Fruit fly (Drosophila melanogaster) whole organism, prepupa: ENCODE measurements around the gene PAPLA1.
A peak's percentile ranks its signal among the peaks of the same experiment; 100 is the strongest.

Experiments
- CG10669 ChIP-seq: fragments of 200-800 bp; sonication (Bioruptor generic); optimal IDR thresholded peaks from 3 replicates; lab custom pipeline; 2018; ENCODE audit warnings: missing biosample characterization, mild to moderate bottlenecking, missing genetic modification characterization, moderate library complexity
- CG11294 ChIP-seq: fragments of 200-800 bp; sonication (Bioruptor generic); IDR thresholded peaks from 2 replicates; pipeline ENCODE4 v1.3.6; 2022; ENCODE audit warnings: missing biosample characterization, missing genetic modification characterization
- CG11762 ChIP-seq: fragments of 200-800 bp; sonication (Bioruptor generic); optimal IDR thresholded peaks from 3 replicates; lab custom pipeline; 2016; ENCODE audit warnings: missing biosample characterization, missing genetic modification characterization; ENCODE audit not compliant: insufficient read depth
- CG1621 ChIP-seq: fragments of 200-800 bp; sonication (Bioruptor generic); optimal IDR thresholded peaks from 3 replicates; lab custom pipeline; 2018; ENCODE audit warnings: missing biosample characterization, mild to moderate bottlenecking, missing genetic modification characterization
- CG31627 ChIP-seq: fragments of 200-800 bp; sonication (Bioruptor generic); optimal IDR thresholded peaks from 3 replicates; lab custom pipeline; 2016; ENCODE audit warnings: missing biosample characterization, missing genetic modification characterization
- CG32006 ChIP-seq: fragments of 200-800 bp; sonication (Bioruptor generic); optimal IDR thresholded peaks from 3 replicates; lab custom pipeline; 2017; ENCODE audit warnings: missing biosample characterization, mild to moderate bottlenecking, missing genetic modification characterization
- CG3919 ChIP-seq: fragments of 200-800 bp; sonication (Bioruptor generic); optimal IDR thresholded peaks from 3 replicates; lab custom pipeline; 2016; ENCODE audit warnings: missing biosample characterization, missing genetic modification characterization
- CG6163 ChIP-seq: fragments of 200-800 bp; sonication (Bioruptor generic); IDR thresholded peaks from 3 replicates; pipeline ENCODE4 v1.3.6; 2022; ENCODE audit warnings: missing biosample characterization, missing genetic modification characterization
- CG6276 ChIP-seq: fragments of 200-800 bp; sonication (Bioruptor generic); optimal IDR thresholded peaks from 2 replicates; lab custom pipeline; 2017; ENCODE audit warnings: missing biosample characterization, mild to moderate bottlenecking, missing genetic modification characterization
- CG6792 ChIP-seq: fragments of 200-800 bp; sonication (Bioruptor generic); optimal IDR thresholded peaks from 3 replicates; lab custom pipeline; 2016; ENCODE audit warnings: missing biosample characterization, missing genetic modification characterization
- CG6808 ChIP-seq: fragments of 200-800 bp; sonication (Bioruptor generic); optimal IDR thresholded peaks from 3 replicates; lab custom pipeline; 2017; ENCODE audit warnings: missing biosample characterization, missing genetic modification characterization, mild to moderate bottlenecking, moderate library complexity, missing genetic modification reagents
- CG8632 ChIP-seq: fragments of 200-800 bp; sonication (Bioruptor generic); optimal IDR thresholded peaks from 3 replicates; lab custom pipeline; 2016; ENCODE audit warnings: missing biosample characterization, missing genetic modification characterization
- CG9139 ChIP-seq: fragments of 200-800 bp; sonication (Bioruptor generic); optimal IDR thresholded peaks from 3 replicates; lab custom pipeline; 2017; ENCODE audit warnings: missing biosample characterization, mild to moderate bottlenecking, missing genetic modification characterization
- Eip75B ChIP-seq: fragments of 200-800 bp; sonication (Bioruptor generic); optimal IDR thresholded peaks from 3 replicates; lab custom pipeline; 2016; ENCODE audit warnings: missing biosample characterization, missing genetic modification characterization
- Eip78C ChIP-seq: fragments of 200-800 bp; sonication (Bioruptor generic); peaks from one replicate; lab custom pipeline; 2016; ENCODE audit warnings: missing biosample characterization, missing genetic modification characterization
- Eip93F ChIP-seq: fragments of 200-800 bp; sonication (Bioruptor generic); optimal IDR thresholded peaks from 2 replicates; lab custom pipeline; 2016; ENCODE audit warnings: missing biosample characterization, mild to moderate bottlenecking, missing genetic modification characterization
- Ets21C ChIP-seq: fragments of 200-800 bp; sonication (Bioruptor generic); optimal IDR thresholded peaks from 3 replicates; lab custom pipeline; 2016; ENCODE audit warnings: missing biosample characterization, missing genetic modification characterization
- Ets96B ChIP-seq: fragments of 200-800 bp; optimal IDR thresholded peaks from 2 replicates; lab custom pipeline; 2019; ENCODE audit warnings: missing biosample characterization, mild to moderate bottlenecking, missing genetic modification characterization, moderate library complexity
- Gug ChIP-seq: fragments of 200-800 bp; sonication (Bioruptor generic); IDR thresholded peaks from 2 replicates; pipeline ENCODE4 v1.3.6; 2022; ENCODE audit warnings: missing biosample characterization, missing genetic modification characterization
- Hr38 ChIP-seq: sonication (Bioruptor generic); optimal IDR thresholded peaks from 2 replicates; lab custom pipeline; 2016; ENCODE audit warnings: missing biosample characterization, missing genetic modification characterization
- Hr4 ChIP-seq: fragments of 200-800 bp; sonication (Bioruptor generic); optimal IDR thresholded peaks from 3 replicates; lab custom pipeline; 2016; ENCODE audit warnings: missing biosample characterization, missing genetic modification characterization
- Smox ChIP-seq: fragments of 200-800 bp; sonication (Bioruptor generic); optimal IDR thresholded peaks from 3 replicates; lab custom pipeline; 2016; ENCODE audit warnings: missing biosample characterization, missing genetic modification characterization
- Sox102F ChIP-seq: fragments of 200-800 bp; sonication (Bioruptor generic); optimal IDR thresholded peaks from 2 replicates; lab custom pipeline; 2016; ENCODE audit warnings: missing biosample characterization, mild to moderate bottlenecking, missing genetic modification characterization
- Sox14 ChIP-seq: fragments of 200-800 bp; sonication (Bioruptor generic); optimal IDR thresholded peaks from 3 replicates; lab custom pipeline; 2016; ENCODE audit warnings: missing biosample characterization, missing genetic modification characterization
- Sox15 ChIP-seq: fragments of 200-800 bp; sonication (Bioruptor generic); optimal IDR thresholded peaks from 3 replicates; lab custom pipeline; 2016; ENCODE audit warnings: missing biosample characterization, missing genetic modification characterization
- acj6 ChIP-seq: fragments of 200-800 bp; sonication (Bioruptor generic); optimal IDR thresholded peaks from 3 replicates; lab custom pipeline; 2016; ENCODE audit warnings: missing biosample characterization, missing genetic modification characterization
- dac ChIP-seq: fragments of 200-800 bp; sonication (Bioruptor generic); optimal IDR thresholded peaks from 2 replicates; lab custom pipeline; 2017; ENCODE audit warnings: missing biosample characterization, mild to moderate bottlenecking, missing genetic modification characterization
- eg ChIP-seq: fragments of 200-800 bp; sonication (Bioruptor generic); IDR thresholded peaks from 3 replicates; pipeline ENCODE4 v1.3.6; 2022; ENCODE audit warnings: missing biosample characterization, missing genetic modification characterization
- esn ChIP-seq: fragments of 200-800 bp; sonication (Bioruptor generic); optimal IDR thresholded peaks from 2 replicates; lab custom pipeline; 2016; ENCODE audit warnings: missing biosample characterization, mild to moderate bottlenecking, missing genetic modification characterization, moderate library complexity
- fkh ChIP-seq: fragments of 200-800 bp; sonication (Bioruptor generic); optimal IDR thresholded peaks from 3 replicates; lab custom pipeline; 2017; ENCODE audit warnings: missing biosample characterization, mild to moderate bottlenecking, missing genetic modification characterization, moderate library complexity
- spab ChIP-seq: fragments of 200-800 bp; sonication (Bioruptor generic); optimal IDR thresholded peaks from 2 replicates; lab custom pipeline; 2017; ENCODE audit warnings: missing biosample characterization, mild to moderate bottlenecking, missing genetic modification characterization, missing genetic modification reagents
- ss ChIP-seq, 2 experiments: fragments of 200-800 bp; sonication (Bioruptor generic); optimal IDR thresholded peaks; 2 replicates in 1 of 2; 3 replicates in 1 of 2; lab custom pipeline; 2017 to 2018; ENCODE audit warnings: mild to moderate bottlenecking in 2 of 2, missing biosample characterization in 2 of 2, missing genetic modification characterization in 2 of 2, moderate library complexity in 1 of 2
- topi ChIP-seq: fragments of 200-800 bp; sonication (Bioruptor generic); optimal IDR thresholded peaks from 3 replicates; lab custom pipeline; 2016; ENCODE audit warnings: missing biosample characterization, missing genetic modification characterization
- vri ChIP-seq: fragments of 200-800 bp; sonication (Bioruptor generic); optimal IDR thresholded peaks from 3 replicates; lab custom pipeline; 2016; ENCODE audit warnings: missing biosample characterization, mild to moderate bottlenecking, missing genetic modification characterization

PAPLA1 gene

dm6 chr2L:8088025-8088789 is 71.2 kb downstream of the PAPLA1 start (continued):
- TF ChIP-seq CG1621 (tag; lab: Kevin White, UChicago) (no peak), ss (GFP tag; optimal IDR thresholded peaks at IDR 0.05; lab: Kevin White, UChicago) (no peak), Eip93F (GFP tag; lab: Kevin White, UChicago) (no peak), Sox14 (GFP tag; lab: Kevin White, UChicago) (peak; percentile 1), eg (GFP tag; lab: Robert Waterston, UW) (peak; percentile 33; the same call in 1 of the 3 replicates), CG11762 (GFP tag; lab: Kevin White, UChicago) (no peak), Eip75B (GFP tag; lab: Kevin White, UChicago) (peak; percentile 38), Ets21C (GFP tag; lab: Kevin White, UChicago) (no peak), Smox (GFP tag; lab: Kevin White, UChicago) (peak; percentile 24)

dm6 chr2L:8087468-8087789 is 72.0 kb downstream of the PAPLA1 start:
- TF ChIP-seq dac (GFP tag; lab: Kevin White, UChicago) = no peak
- no peak for TF ChIP-seq topi (GFP tag; lab: Kevin White, UChicago)
- TF ChIP-seq CG6276 = no peak
- no peak for TF ChIP-seq Hr38 (GFP tag; lab: Kevin White, UChicago)
- TF ChIP-seq Ets96B (tag; lab: Kevin White, UChicago) = no peak
- no peak for TF ChIP-seq CG6792 (GFP tag; lab: Kevin White, UChicago)
- no peak for TF ChIP-seq esn
- TF ChIP-seq CG3919 (GFP tag; lab: Kevin White, UChicago) = no peak
- no peak for TF ChIP-seq CG10669 (GFP tag; lab: Kevin White, UChicago)
- TF ChIP-seq CG31627 (GFP tag; lab: Kevin White, UChicago) = no peak
- TF ChIP-seq Eip75B (GFP tag; lab: Kevin White, UChicago) = no peak
- TF ChIP-seq Eip78C = no peak
- no peak for TF ChIP-seq spab
- no peak for TF ChIP-seq CG8632 (GFP tag; lab: Kevin White, UChicago)
- TF ChIP-seq Ets21C (GFP tag; lab: Kevin White, UChicago) = no peak
- no peak for TF ChIP-seq Sox15 (GFP tag; lab: Kevin White, UChicago)
- TF ChIP-seq Gug (GFP tag; lab: Robert Waterston, UW) = no peak
- TF ChIP-seq CG6163 (GFP tag; lab: Robert Waterston, UW) = no peak
- TF ChIP-seq Sox102F (GFP tag; lab: Kevin White, UChicago) = no peak

dm6 chr2L:8086736-8087467 is 72.5 kb downstream of the PAPLA1 start:
- TF ChIP-seq CG32006 (peak; percentile 50), acj6 (GFP tag; lab: Kevin White, UChicago) (no peak), CG6808 (GFP tag; lab: Kevin White, UChicago) (no peak), ss (GFP tag; optimal IDR thresholded peaks at IDR 0.05; lab: Kevin White, UChicago) (no peak), CG9139 (GFP tag; lab: Kevin White, UChicago) (no peak), vri (GFP tag; lab: Kevin White, UChicago) (peak; percentile 65), CG11294 (GFP tag; lab: Robert Waterston, UW) (no peak), Hr4 (peak; percentile 33), fkh (GFP tag; lab: Kevin White, UChicago) (peak; percentile 61)
